Worm (Caenorhabditis elegans): Measurements from ENCODE around the gene T23E1.3.
A peak's percentile ranks its signal among the peaks of the same experiment; 100 is the strongest.

The T23E1.3 gene

ce11 chrIV:3142249-3142648 is 3.4 kb upstream of the T23E1.3 start:
- peak; percentile 78 for TF ChIP-seq lin-38 (GFP tag; IDR thresholded peaks at IDR 0.05)

- TF ChIP-seq mxl-2 (GFP tag; conservative IDR thresholded peaks at IDR 0.05), result no peak
Measured at ce11 chrIV:3151061-3151460, 5.4 kb downstream of the T23E1.3 start, which contains the start of gene T23E1.1. TSS of gene T23E1.1 (plus strand) at chrIV:3151361.

- TF ChIP-seq egl-27 (tag; optimal IDR thresholded peaks at IDR 0.05) (no peak), dve-1 (tag; optimal IDR thresholded peaks at IDR 0.05; ENCODE audit: insufficient read depth) (peak; percentile 89), F44E2.7 (GFP tag; IDR thresholded peaks at IDR 0.05) (no peak), nhr-48 (tag; optimal IDR thresholded peaks at IDR 0.05) (peak; percentile 73), ama-1 (optimal IDR thresholded peaks at IDR 0.05) (no peak), dmd-9 (GFP tag; IDR thresholded peaks at IDR 0.05) (no peak), nhr-77 (tag; optimal IDR thresholded peaks at IDR 0.05) (peak; percentile 83), lin-15B (tag; optimal IDR thresholded peaks at IDR 0.05) (no peak), zfp-2 (tag; optimal IDR thresholded peaks at IDR 0.05) (no peak), ceh-62 (tag; optimal IDR thresholded peaks at IDR 0.05) (no peak), nhr-10 (tag; optimal IDR thresholded peaks at IDR 0.05) (no peak), Y105C5A.15 (GFP tag; IDR thresholded peaks at IDR 0.05) (no peak), lim-7 (GFP tag; IDR thresholded peaks at IDR 0.05) (no peak), php-3 (GFP tag; IDR thresholded peaks at IDR 0.05) (peak; percentile 96), sdz-12 (GFP tag; optimal IDR thresholded peaks at IDR 0.05) (no peak), lin-1 (GFP tag; IDR thresholded peaks at IDR 0.05) (no peak), daf-19 (GFP tag; conservative IDR thresholded peaks at IDR 0.05) (no peak), lin-38 (GFP tag; IDR thresholded peaks at IDR 0.05) (no peak), pqm-1 (tag; optimal IDR thresholded peaks at IDR 0.05) (peak; percentile 99), egl-43 (GFP tag; IDR thresholded peaks at IDR 0.05) (no peak), Y48G9A.11 (GFP tag; IDR thresholded peaks at IDR 0.05) (no peak), daf-16 (GFP tag; optimal IDR thresholded peaks at IDR 0.05) (no peak), daf-16 (tag; optimal IDR thresholded peaks at IDR 0.05) (peak; percentile 97), nhr-28 (tag; optimal IDR thresholded peaks at IDR 0.05) (peak; percentile 95), pha-4 (GFP tag; IDR thresholded peaks at IDR 0.05) (0 out of 2 replicates have a peak, but pooled peaks have one; percentile 33), pha-4 (tag; optimal IDR thresholded peaks at IDR 0.05) (no peak), rbr-2 (tag; optimal IDR thresholded peaks at IDR 0.05) (no peak), spr-1 (tag; optimal IDR thresholded peaks at IDR 0.05) (no peak), hlh-30 (tag; optimal IDR thresholded peaks at IDR 0.05; ENCODE audit: insufficient read depth) (peak; percentile 59), saeg-2 (GFP tag; IDR thresholded peaks at IDR 0.05) (no peak), nhr-42 (GFP tag; IDR thresholded peaks at IDR 0.05) (no peak), ztf-7 (tag; optimal IDR thresholded peaks at IDR 0.05) (no peak), mxl-2 (GFP tag; conservative IDR thresholded peaks at IDR 0.05) (no peak), mdl-1 (tag; optimal IDR thresholded peaks at IDR 0.05) (peak in 1 of 2 experiments; percentile 39), dmd-8 (GFP tag; IDR thresholded peaks at IDR 0.05) (no peak), mxl-3 (GFP tag; optimal IDR thresholded peaks at IDR 0.05) (no peak), madf-5 (GFP tag; IDR thresholded peaks at IDR 0.05) (no peak), snpc-4 (tag; optimal IDR thresholded peaks at IDR 0.05) (no peak), hif-1 (tag; optimal IDR thresholded peaks at IDR 0.05) (no peak), unc-130 (GFP tag; optimal IDR thresholded peaks at IDR 0.05) (no peak), ceh-82 (tag; optimal IDR thresholded peaks at IDR 0.05) (no peak), ctbp-1 (GFP tag; IDR thresholded peaks at IDR 0.05) (no peak), ceh-44 (GFP tag; IDR thresholded peaks at IDR 0.05) (no peak), mep-1 (tag; optimal IDR thresholded peaks at IDR 0.05) (peak; percentile 1), duxl-1 (tag; optimal IDR thresholded peaks at IDR 0.05; ENCODE audit: poor library complexity) (no peak), snpc-1.2 (GFP tag; IDR thresholded peaks at IDR 0.05) (no peak), nhr-41 (GFP tag; IDR thresholded peaks at IDR 0.05) (no peak), spr-3 (GFP tag; optimal IDR thresholded peaks at IDR 0.05) (no peak)
Measured at ce11 chrIV:3158175-3158574, 12.5 kb downstream of the T23E1.3 start.
